Worm (Caenorhabditis elegans) whole organism, early embryonic: ENCODE measurements around the gene dpy-7.

Source experiments
- F13C5.2 ChIP-seq: sonication (generic microtip); optimal IDR thresholded peaks from 2 replicates; lab custom pipeline; 2017; ENCODE audit warnings: mild to moderate bottlenecking, missing genetic modification characterization, inconsistent platforms, missing compliant biosample characterization
- aly-1 ChIP-seq: sonication (generic microtip); optimal IDR thresholded peaks from 2 replicates; lab custom pipeline; 2016; ENCODE audit warnings: missing genetic modification characterization, missing compliant biosample characterization
- ama-1 ChIP-seq: fragments of 150-350 bp; optimal IDR thresholded peaks from 2 replicates; lab custom pipeline; 2014
- ceh-13 ChIP-seq: fragments of 200-800 bp; sonication (Bioruptor generic); optimal IDR thresholded peaks from 2 replicates; lab custom pipeline; 2018; ENCODE audit warnings: mild to moderate bottlenecking, missing genetic modification characterization, missing compliant biosample characterization
- ets-7 ChIP-seq: sonication (generic microtip); optimal IDR thresholded peaks from 2 replicates; lab custom pipeline; 2016; ENCODE audit warnings: missing genotype, missing genetic modification characterization, missing compliant biosample characterization
- hmbx-1 ChIP-seq: sonication (generic microtip); optimal IDR thresholded peaks from 2 replicates; lab custom pipeline; 2016; ENCODE audit warnings: mild to moderate bottlenecking, missing genetic modification characterization, missing compliant biosample characterization
- hmg-4 ChIP-seq: fragments of 200-800 bp; sonication (Bioruptor generic); optimal IDR thresholded peaks from 2 replicates; lab custom pipeline; 2018; ENCODE audit warnings: mild to moderate bottlenecking, missing genetic modification characterization, missing compliant biosample characterization
- hnd-1 ChIP-seq: sonication (generic microtip); optimal IDR thresholded peaks from 2 replicates; lab custom pipeline; 2016; ENCODE audit warnings: missing genetic modification characterization, missing compliant biosample characterization
- pes-1 ChIP-seq: fragments of 200-800 bp; sonication (Bioruptor generic); IDR thresholded peaks from 2 replicates; pipeline ENCODE4 v1.3.6; 2022; ENCODE audit warnings: missing genetic modification reagents, missing genetic modification characterization, missing compliant biosample characterization
- sea-1 ChIP-seq: fragments of 200-800 bp; sonication (Bioruptor generic); conservative IDR thresholded peaks from 2 replicates; pipeline ENCODE4 v1.3.6; 2022; ENCODE audit warnings: missing genetic modification characterization, missing compliant biosample characterization
- tbx-11 ChIP-seq: fragments of 200-800 bp; sonication (Bioruptor generic); IDR thresholded peaks from 2 replicates; pipeline ENCODE4 v1.3.6; 2022; ENCODE audit warnings: missing genetic modification characterization, missing compliant biosample characterization
- tra-4 ChIP-seq: sonication (generic microtip); optimal IDR thresholded peaks from 2 replicates; lab custom pipeline; 2017; ENCODE audit warnings: missing genetic modification characterization, missing compliant biosample characterization

- TF ChIP-seq tra-4 (tag; lab: Kevin White, UChicago) (no peak), sea-1 (GFP tag; lab: Robert Waterston, UW) (no peak), aly-1 (tag; lab: Kevin White, UChicago) (no peak), hmg-4 (GFP tag; lab: Kevin White, UChicago) (no peak), ama-1 (lab: Kevin White, UChicago) (no peak), hmbx-1 (no peak), pes-1 (GFP tag; lab: Robert Waterston, UW) (no peak), F13C5.2 (tag; lab: Kevin White, UChicago) (no peak), ceh-13 (GFP tag; lab: Kevin White, UChicago) (no peak), ets-7 (tag; lab: Kevin White, UChicago) (no peak), hnd-1 (tag; lab: Kevin White, UChicago) (no peak), tbx-11 (no peak)
Observed at ce11 chrX:7548158-7548557, 10.6 kb upstream of the dpy-7 start, which contains the start of gene F46C8.1.
